Worm (Caenorhabditis elegans) whole organism, L1 larva: ENCODE results near the gene Y104H12D.2.

Source experiments
- C16A3.4 ChIP-seq: fragments of 150-350 bp; optimal IDR thresholded peaks from 2 replicates; lab custom pipeline; 2014; ENCODE audit warnings: missing biosample characterization, missing genetic modification characterization
- jun-1 ChIP-seq: fragments of 150-350 bp; optimal IDR thresholded peaks from 2 replicates; lab custom pipeline; 2014; ENCODE audit warnings: missing biosample characterization, missing genetic modification reagents, missing genetic modification characterization
- lsy-2 ChIP-seq, 2 experiments: fragments of 150-350 bp; optimal IDR thresholded peaks; 2 replicates each; lab custom pipeline; 2014; ENCODE audit warnings: missing biosample characterization in 2 of 2, missing genetic modification characterization in 2 of 2
- mdl-1 ChIP-seq, 2 experiments: fragments of 150-350 bp; optimal IDR thresholded peaks; 2 replicates each; lab custom pipeline; 2014 to 2017; ENCODE audit warnings: missing biosample characterization in 2 of 2, missing genetic modification characterization in 2 of 2, inconsistent platforms in 1 of 2
- sptf-1 ChIP-seq: fragments of 150-350 bp; optimal IDR thresholded peaks from 2 replicates; lab custom pipeline; 2014; ENCODE audit warnings: missing biosample characterization, missing genetic modification characterization
- unc-86 ChIP-seq: sonication (generic microtip); optimal IDR thresholded peaks from 2 replicates; lab custom pipeline; 2016; ENCODE audit warnings: missing genetic modification characterization, missing compliant biosample characterization

DNA sequence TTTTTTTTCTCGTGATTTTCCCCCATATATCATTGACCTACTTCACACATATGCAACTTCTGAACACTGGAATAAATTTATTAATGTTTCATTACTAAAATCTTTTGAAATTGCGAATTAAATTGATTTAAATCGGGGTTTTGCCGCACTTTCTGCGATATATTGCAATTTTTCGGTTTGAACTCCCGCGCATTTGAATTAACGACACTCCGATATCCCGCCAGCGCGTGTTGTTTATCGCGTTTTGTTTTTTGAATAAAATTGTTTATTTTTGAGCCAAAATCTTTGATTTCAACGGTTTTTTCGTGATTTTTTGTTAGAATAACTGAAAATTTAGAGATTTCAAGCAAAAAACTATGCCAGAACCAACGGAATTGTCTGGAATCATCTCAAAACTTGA lies at the start of gene Y104H12D.2:
- TF ChIP-seq sptf-1 (no peak), lsy-2 (tag; optimal IDR thresholded peaks at IDR 0.05; lab: Kevin White, UChicago) (peak; percentile 55 to 67), C16A3.4 (tag; lab: Kevin White, UChicago) (no peak), mdl-1 (tag; optimal IDR thresholded peaks at IDR 0.05; lab: Kevin White, UChicago) (peak in 1 of 2 experiments; percentile 15), jun-1 (tag; lab: Kevin White, UChicago) (no peak), unc-86 (no peak)
